Worm (Caenorhabditis elegans) whole organism, L4/young adult: ENCODE measurements around the gene T24D5.4.

Source experiments
- W03F9.2 ChIP-seq: fragments of 150-350 bp; optimal IDR thresholded peaks from 2 replicates; lab custom pipeline; 2014; ENCODE audit warnings: missing biosample characterization, missing genetic modification characterization
- dao-5 ChIP-seq: sonication (generic microtip); optimal IDR thresholded peaks from 2 replicates; lab custom pipeline; 2016; ENCODE audit warnings: missing genotype, missing genetic modification characterization, moderate library complexity, missing compliant biosample characterization
- him-1 ChIP-seq: sonication (generic microtip); optimal IDR thresholded peaks from 2 replicates; lab custom pipeline; 2016; ENCODE audit warnings: missing genotype, missing genetic modification reagents, missing genetic modification characterization, missing compliant biosample characterization

- no peak for TF ChIP-seq him-1
- TF ChIP-seq W03F9.2 = no peak
- TF ChIP-seq dao-5 (tag; lab: Kevin White, UChicago) = no peak
Measured at ce11 chrX:12620310-12620709, 23.3 kb downstream of the T24D5.4 start.
